Worm (Caenorhabditis elegans): Measurements from ENCODE around the gene T20G5.12.

- TF ChIP-seq pbrm-1 (GFP tag; IDR thresholded peaks at IDR 0.05) (no peak), B0019.2 (GFP tag; conservative IDR thresholded peaks at IDR 0.05) (no peak), rec-8 (tag; optimal IDR thresholded peaks at IDR 0.05) (no peak), ama-1 (optimal IDR thresholded peaks at IDR 0.05) (no peak), ama-1 (GFP tag; optimal IDR thresholded peaks at IDR 0.05) (no peak), ccch-3 (GFP tag; optimal IDR thresholded peaks at IDR 0.05) (no peak), T26A5.8 (tag; optimal IDR thresholded peaks at IDR 0.05) (no peak), egrh-3 (GFP tag; IDR thresholded peaks at IDR 0.05) (no peak)
These were observed 30.2 kb downstream of the T20G5.12 start for ce11 chrIII:10231641-10232040.
